Fruit fly (Drosophila melanogaster): ENCODE results near the gene CG17764.

The CG17764 gene

DNA sequence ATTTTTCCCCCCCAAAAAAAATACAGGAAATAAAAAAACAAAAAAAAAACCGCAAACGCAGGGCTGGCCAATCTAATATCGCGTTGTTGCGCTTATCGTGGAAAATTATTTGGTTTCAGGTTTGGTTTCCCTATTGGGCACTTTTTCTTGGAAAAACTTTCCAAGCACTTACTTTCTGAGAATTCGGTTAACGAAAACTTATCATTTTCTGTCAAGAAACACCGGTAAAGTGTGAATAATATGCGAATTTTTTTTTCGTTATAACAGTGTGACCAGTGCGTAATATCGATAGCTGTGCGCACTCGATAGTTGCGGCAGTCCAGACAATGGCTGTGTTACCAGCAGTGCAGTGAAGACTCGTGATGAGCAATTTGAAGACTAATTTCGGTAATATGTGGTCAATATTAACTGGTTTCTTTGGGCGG is 15.3 kb upstream of the CG17764 start, which contains the start of gene Rnp4F (continued):
- TF ChIP-seq CG8119 (GFP tag; IDR thresholded peaks at IDR 0.05) (peak; percentile 73; the same call in 2 of the 3 replicates), CG11294 (GFP tag; IDR thresholded peaks at IDR 0.05) (peak; percentile 31; the same call in 1 of the 2 replicates), CG11762 (GFP tag; optimal IDR thresholded peaks at IDR 0.05; ENCODE audit: insufficient read depth) (peak; percentile 37), vri (GFP tag; optimal IDR thresholded peaks at IDR 0.05) (no peak), lz (GFP tag; optimal IDR thresholded peaks at IDR 0.05) (peak; percentile 80), Blimp-1 (GFP tag; optimal IDR thresholded peaks at IDR 0.05) (peak; percentile 15), Sox102F (GFP tag; optimal IDR thresholded peaks at IDR 0.05) (no peak), CG6808 (GFP tag; optimal IDR thresholded peaks at IDR 0.05) (no peak), Sox14 (GFP tag; optimal IDR thresholded peaks at IDR 0.05) (peak; percentile 76), esn (GFP tag; optimal IDR thresholded peaks at IDR 0.05) (peak; percentile 73), cyc (GFP tag; optimal IDR thresholded peaks at IDR 0.05) (peak; percentile 78), CG9139 (GFP tag; optimal IDR thresholded peaks at IDR 0.05) (no peak), CG6276 (GFP tag; optimal IDR thresholded peaks at IDR 0.05) (no peak), CG4318 (GFP tag; optimal IDR thresholded peaks at IDR 0.05) (no peak), CG10631 (GFP tag; optimal IDR thresholded peaks at IDR 0.05) (peak; percentile 74), Hr4 (GFP tag; optimal IDR thresholded peaks at IDR 0.05) (no peak), dac (GFP tag; optimal IDR thresholded peaks at IDR 0.05) (peak; percentile 72), acj6 (GFP tag; optimal IDR thresholded peaks at IDR 0.05) (peak; percentile 76), pdm3 (GFP tag; optimal IDR thresholded peaks at IDR 0.05) (peak; percentile 85), topi (GFP tag; optimal IDR thresholded peaks at IDR 0.05) (peak; percentile 16), CG6854 (GFP tag; optimal IDR thresholded peaks at IDR 0.05) (peak; percentile 64), CG15336 (GFP tag; IDR thresholded peaks at IDR 0.05) (peak; percentile 61; the same call in 1 of the 2 replicates), CG7368 (GFP tag; optimal IDR thresholded peaks at IDR 0.05) (peak; percentile 23), CG3919 (GFP tag; optimal IDR thresholded peaks at IDR 0.05) (peak; percentile 60), CG34406 (GFP tag; optimal IDR thresholded peaks at IDR 0.05) (peak; percentile 55), CG8632 (GFP tag; optimal IDR thresholded peaks at IDR 0.05) (peak; percentile 70), OdsH (GFP tag; optimal IDR thresholded peaks at IDR 0.05) (peak; percentile 77), CG31627 (GFP tag; optimal IDR thresholded peaks at IDR 0.05) (peak; percentile 83), fd85E (GFP tag; optimal IDR thresholded peaks at IDR 0.05) (no peak), Met (GFP tag; optimal IDR thresholded peaks at IDR 0.05) (no peak), Sox15 (GFP tag; optimal IDR thresholded peaks at IDR 0.05) (peak; percentile 62)

DNA sequence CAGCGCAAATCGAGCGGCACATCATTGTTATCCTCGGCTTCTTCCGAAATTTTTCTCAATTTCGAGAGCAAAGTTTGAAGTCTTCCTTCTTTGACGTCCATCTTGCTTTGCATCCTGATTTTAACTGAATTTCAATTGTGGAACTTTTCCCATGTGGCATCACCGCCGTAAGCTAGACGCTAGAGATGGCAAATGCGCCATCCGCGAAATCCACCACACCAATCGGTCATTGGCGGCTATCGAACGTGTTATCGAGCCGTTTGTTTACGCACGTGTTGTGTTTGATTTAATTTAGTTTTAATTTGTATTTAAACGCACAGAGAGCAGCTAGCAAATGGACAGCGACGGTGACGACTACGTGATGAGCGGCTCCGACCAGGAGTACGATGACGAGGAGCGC is 10.0 kb upstream of the CG17764 start, which contains the start of the genes CG15930 and Sas10:
TSS of gene CG15930 (minus strand) at position 126 of the 400 bp plus-strand sequence.
TSS of gene Sas10 (plus strand) at position 240 of the 400 bp plus-strand sequence.
- TF ChIP-seq CG1621 (tag; optimal IDR thresholded peaks at IDR 0.05) = peak; percentile 10
- peak; percentile 34 for TF ChIP-seq Eip78C (GFP tag)
- peak; percentile 48 for TF ChIP-seq CG3032 (tag; optimal IDR thresholded peaks at IDR 0.05)
- TF ChIP-seq CG31627 (GFP tag; optimal IDR thresholded peaks at IDR 0.05) = no peak
- no peak for TF ChIP-seq salr (GFP tag; optimal IDR thresholded peaks at IDR 0.05)

DNA sequence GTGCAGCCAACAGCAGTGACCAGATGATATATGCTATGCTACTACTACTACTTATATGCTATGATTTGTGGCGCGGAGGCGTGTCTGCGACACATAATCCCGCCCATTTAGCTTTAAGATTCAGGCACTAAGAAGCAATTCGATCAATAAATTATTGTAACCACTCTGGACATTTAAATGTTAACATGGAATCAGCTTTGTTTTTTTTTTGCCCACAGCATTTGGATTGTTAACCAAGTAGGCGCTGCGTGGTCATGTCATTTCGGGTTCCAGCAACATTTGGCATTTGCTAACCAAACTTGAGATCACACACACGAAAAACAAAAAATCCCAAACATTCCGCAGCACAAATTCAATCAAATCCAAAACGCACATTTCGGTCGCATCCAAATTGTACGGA is 5.7 kb upstream of the CG17764 start, which contains the start of gene CG4198:
TSS of gene CG4198 (plus strand) at position 301 of the 400 bp plus-strand sequence.
- no peak for TF ChIP-seq dac (GFP tag; optimal IDR thresholded peaks at IDR 0.05)
- TF ChIP-seq CG3919 (GFP tag; optimal IDR thresholded peaks at IDR 0.05) = no peak
- no peak for TF ChIP-seq achi (GFP tag; optimal IDR thresholded peaks at IDR 0.05)
- TF ChIP-seq Sox14 (GFP tag; optimal IDR thresholded peaks at IDR 0.05) = no peak

DNA sequence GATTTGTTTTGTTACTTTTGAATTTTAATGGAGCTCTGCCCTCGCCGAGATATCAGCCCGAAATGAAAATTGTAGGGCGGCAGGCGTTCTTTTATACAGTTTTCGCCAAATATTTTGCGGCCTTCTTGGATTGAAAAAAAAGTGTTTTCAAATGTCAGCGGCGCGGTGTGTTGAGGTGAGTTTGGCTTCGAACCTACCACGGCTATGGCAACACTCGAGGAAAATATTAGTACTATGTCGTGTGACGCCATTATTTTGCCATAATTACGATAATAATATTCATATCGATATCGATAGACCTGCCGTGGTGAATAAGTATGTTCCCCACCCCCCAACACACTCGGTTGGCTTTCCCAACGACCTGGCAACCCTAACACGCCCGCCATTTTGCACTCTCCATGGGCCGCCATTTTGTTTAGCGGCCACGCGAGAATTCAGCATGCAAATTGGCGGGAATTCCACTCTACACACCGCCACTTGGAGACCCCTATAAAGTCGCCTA is 4.7 kb upstream of the CG17764 start, which contains the start of the genes TrxT and dhd:
TSS of gene TrxT (minus strand) at position 51 of the 502 bp plus-strand sequence.
TSS of gene dhd (plus strand) at position 334 of the 502 bp plus-strand sequence.
- TF ChIP-seq Gug (GFP tag; IDR thresholded peaks at IDR 0.05) (no peak), CG11762 (GFP tag; optimal IDR thresholded peaks at IDR 0.05; ENCODE audit: insufficient read depth) (no peak), cyc (GFP tag; optimal IDR thresholded peaks at IDR 0.05) (peak; percentile 22), Sox15 (GFP tag; optimal IDR thresholded peaks at IDR 0.05) (no peak), CG3919 (GFP tag; optimal IDR thresholded peaks at IDR 0.05) (peak; percentile 59), CG6854 (GFP tag; optimal IDR thresholded peaks at IDR 0.05) (peak; percentile 13), ss (GFP tag; optimal IDR thresholded peaks at IDR 0.05) (no peak), Eip75B (GFP tag; optimal IDR thresholded peaks at IDR 0.05) (no peak), Hr38 (GFP tag; optimal IDR thresholded peaks at IDR 0.05) (no peak), pdm3 (GFP tag; optimal IDR thresholded peaks at IDR 0.05) (no peak), eg (GFP tag; IDR thresholded peaks at IDR 0.05) (peak; percentile 77), fd59A (GFP tag; optimal IDR thresholded peaks at IDR 0.05) (peak; percentile 12), Eip78C (GFP tag) (peak; percentile 48), acj6 (GFP tag; optimal IDR thresholded peaks at IDR 0.05) (no peak), Hr39 (GFP tag; optimal IDR thresholded peaks at IDR 0.05) (no peak), CG31627 (GFP tag; optimal IDR thresholded peaks at IDR 0.05) (no peak), CG1621 (tag; optimal IDR thresholded peaks at IDR 0.05) (peak; percentile 50), esn (GFP tag; optimal IDR thresholded peaks at IDR 0.05) (peak; percentile 29), CG15336 (GFP tag; IDR thresholded peaks at IDR 0.05) (no peak), vri (GFP tag; optimal IDR thresholded peaks at IDR 0.05) (no peak), CG10669 (GFP tag; optimal IDR thresholded peaks at IDR 0.05) (no peak), CG8119 (GFP tag; IDR thresholded peaks at IDR 0.05) (peak; percentile 36; the same call in 1 of the 3 replicates)

All from whole organism, prepupa.